Worm (Caenorhabditis elegans) whole organism, late embryonic: ENCODE data around the gene C17B7.8.

Experiments
- F13H6.1 ChIP-seq: sonication (generic microtip); optimal IDR thresholded peaks from 2 replicates; lab custom pipeline; 2016; ENCODE audit warnings: missing genetic modification characterization, missing compliant biosample characterization
- K02D7.2 ChIP-seq: sonication (generic microtip); optimal IDR thresholded peaks from 2 replicates; lab custom pipeline; 2017; ENCODE audit warnings: mild to moderate bottlenecking, missing genetic modification characterization, missing compliant biosample characterization
- ama-1 ChIP-seq: fragments of 150-350 bp; optimal IDR thresholded peaks from 2 replicates; lab custom pipeline; 2014
- ceh-18 ChIP-seq: sonication (generic microtip); optimal IDR thresholded peaks from 2 replicates; lab custom pipeline; 2016; ENCODE audit warnings: missing genetic modification characterization, missing compliant biosample characterization
- ceh-9 ChIP-seq: sonication (generic microtip); optimal IDR thresholded peaks from 2 replicates; lab custom pipeline; 2016; ENCODE audit warnings: mild to moderate bottlenecking, missing genetic modification characterization, inconsistent platforms, missing compliant biosample characterization
- fkh-10 ChIP-seq: fragments of 150-350 bp; optimal IDR thresholded peaks from 2 replicates; lab custom pipeline; 2014; ENCODE audit warnings: missing biosample characterization, missing genetic modification reagents, missing genetic modification characterization
- nhr-11 ChIP-seq: fragments of 150-350 bp; optimal IDR thresholded peaks from 2 replicates; lab custom pipeline; 2014; ENCODE audit warnings: missing biosample characterization, missing genetic modification characterization
- odd-2 ChIP-seq: sonication (generic microtip); optimal IDR thresholded peaks from 2 replicates; lab custom pipeline; 2017; ENCODE audit warnings: antibody characterized with exemption, mild to moderate bottlenecking, missing genetic modification characterization, missing compliant biosample characterization
- pha-2 ChIP-seq: sonication (generic microtip); optimal IDR thresholded peaks from 2 replicates; lab custom pipeline; 2017; ENCODE audit warnings: mild to moderate bottlenecking, missing genetic modification characterization, missing compliant biosample characterization
- pros-1 ChIP-seq: fragments of 150-350 bp; optimal IDR thresholded peaks from 2 replicates; lab custom pipeline; 2014; ENCODE audit warnings: missing biosample characterization, missing genetic modification reagents, missing genetic modification characterization
- tbx-7 ChIP-seq: sonication (generic microtip); optimal IDR thresholded peaks from 2 replicates; lab custom pipeline; 2016; ENCODE audit warnings: missing genotype, missing genetic modification characterization, missing compliant biosample characterization

DNA sequence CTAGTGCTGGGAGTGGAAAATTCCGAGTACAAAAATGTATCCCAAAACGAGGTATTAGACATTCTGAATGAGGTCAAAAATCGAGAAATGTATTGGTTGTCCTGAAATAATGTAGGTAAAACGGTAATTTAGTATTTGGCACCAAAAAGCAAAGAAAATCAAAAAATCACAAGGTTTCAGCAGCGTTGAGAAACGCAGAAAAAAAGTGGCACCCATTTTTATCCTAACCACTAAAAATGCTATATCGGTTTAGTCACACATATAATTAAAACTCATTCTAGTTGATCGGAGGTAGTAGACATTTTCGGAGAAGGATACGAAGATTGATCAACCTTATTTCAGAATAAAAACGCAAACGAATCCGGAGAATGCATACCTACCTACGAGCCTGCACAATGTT, 48.6 kb upstream of the C17B7.8 start, which contains the start of gene srx-121:
- TF ChIP-seq ama-1 (lab: Kevin White, UChicago) (no peak), odd-2 (tag; lab: Kevin White, UChicago) (no peak), pha-2 (no peak), tbx-7 (tag; lab: Kevin White, UChicago) (no peak), F13H6.1 (tag; lab: Kevin White, UChicago) (no peak), ceh-9 (no peak), nhr-11 (tag; lab: Kevin White, UChicago) (no peak), K02D7.2 (no peak), ceh-18 (tag; lab: Kevin White, UChicago) (no peak), pros-1 (no peak), fkh-10 (GFP tag; lab: Kevin White, UChicago) (no peak)
